Worm (Caenorhabditis elegans) whole organism, early embryonic: Measurements from ENCODE around the gene nhr-80.

ENCODE experiments used
- F13C5.2 ChIP-seq: sonication (generic microtip); optimal IDR thresholded peaks from 2 replicates; lab custom pipeline; 2017; ENCODE audit warnings: mild to moderate bottlenecking, missing genetic modification characterization, inconsistent platforms, missing compliant biosample characterization
- aly-1 ChIP-seq: sonication (generic microtip); optimal IDR thresholded peaks from 2 replicates; lab custom pipeline; 2016; ENCODE audit warnings: missing genetic modification characterization, missing compliant biosample characterization
- ama-1 ChIP-seq: fragments of 150-350 bp; optimal IDR thresholded peaks from 2 replicates; lab custom pipeline; 2014
- ceh-13 ChIP-seq: fragments of 200-800 bp; sonication (Bioruptor generic); optimal IDR thresholded peaks from 2 replicates; lab custom pipeline; 2018; ENCODE audit warnings: mild to moderate bottlenecking, missing genetic modification characterization, missing compliant biosample characterization
- ets-7 ChIP-seq: sonication (generic microtip); optimal IDR thresholded peaks from 2 replicates; lab custom pipeline; 2016; ENCODE audit warnings: missing genotype, missing genetic modification characterization, missing compliant biosample characterization
- flt-1 ChIP-seq: fragments of 200-800 bp; sonication (Bioruptor generic); IDR thresholded peaks from 2 replicates; pipeline ENCODE4 v1.3.6; 2022; ENCODE audit warnings: missing genetic modification characterization, missing compliant biosample characterization
- hmbx-1 ChIP-seq: sonication (generic microtip); optimal IDR thresholded peaks from 2 replicates; lab custom pipeline; 2016; ENCODE audit warnings: mild to moderate bottlenecking, missing genetic modification characterization, missing compliant biosample characterization
- sea-1 ChIP-seq: fragments of 200-800 bp; sonication (Bioruptor generic); conservative IDR thresholded peaks from 2 replicates; pipeline ENCODE4 v1.3.6; 2022; ENCODE audit warnings: missing genetic modification characterization, missing compliant biosample characterization
- tbx-11 ChIP-seq: fragments of 200-800 bp; sonication (Bioruptor generic); IDR thresholded peaks from 2 replicates; pipeline ENCODE4 v1.3.6; 2022; ENCODE audit warnings: missing genetic modification characterization, missing compliant biosample characterization
- tbx-37 ChIP-seq: fragments of 200-800 bp; sonication (Bioruptor generic); conservative IDR thresholded peaks from 2 replicates; pipeline ENCODE4 v1.3.6; 2022; ENCODE audit warnings: missing genetic modification reagents, missing genetic modification characterization, missing compliant biosample characterization
- tra-4 ChIP-seq: sonication (generic microtip); optimal IDR thresholded peaks from 2 replicates; lab custom pipeline; 2017; ENCODE audit warnings: missing genetic modification characterization, missing compliant biosample characterization

- TF ChIP-seq tbx-11 (no peak), tra-4 (tag; lab: Kevin White, UChicago) (no peak), F13C5.2 (tag; lab: Kevin White, UChicago) (no peak), ceh-13 (GFP tag; lab: Kevin White, UChicago) (no peak), sea-1 (GFP tag; lab: Robert Waterston, UW) (no peak), ama-1 (lab: Kevin White, UChicago) (no peak), hmbx-1 (tag; lab: Kevin White, UChicago) (no peak), aly-1 (no peak), tbx-37 (GFP tag; lab: Robert Waterston, UW) (no peak), ets-7 (tag; lab: Kevin White, UChicago) (no peak), flt-1 (GFP tag; lab: Robert Waterston, UW) (no peak)
Measured at ce11 chrIII:48329-48728, 33.7 kb upstream of the nhr-80 start.
